Fruit fly (Drosophila melanogaster) whole organism, embryonic: ENCODE measurements around the gene nompC.

Experiments
- Atf3 ChIP-seq: fragments of 200-800 bp; sonication (Bioruptor generic); optimal IDR thresholded peaks from 3 replicates; lab custom pipeline; 2016; ENCODE audit warnings: missing biosample characterization, missing genetic modification characterization
- B-H2 ChIP-seq: fragments of 200-800 bp; sonication (Bioruptor generic); optimal IDR thresholded peaks from 2 replicates; lab custom pipeline; 2018; ENCODE audit warnings: missing biosample characterization, mild to moderate bottlenecking, missing genetic modification characterization
- CG11085 ChIP-seq: fragments of 200-800 bp; sonication (Bioruptor generic); IDR thresholded peaks from 2 replicates; pipeline ENCODE4 v1.3.6; 2022; ENCODE audit warnings: missing biosample characterization, missing genetic modification characterization
- CG11723 ChIP-seq: fragments of 200-800 bp; sonication (Bioruptor generic); optimal IDR thresholded peaks from 2 replicates; lab custom pipeline; 2017; ENCODE audit warnings: missing biosample characterization, mild to moderate bottlenecking, missing genetic modification characterization
- CG13296 ChIP-seq: fragments of 200-800 bp; sonication (Bioruptor generic); optimal IDR thresholded peaks from 3 replicates; lab custom pipeline; 2018; ENCODE audit warnings: missing biosample characterization, mild to moderate bottlenecking, missing genetic modification characterization
- CG13424 ChIP-seq: fragments of 200-800 bp; sonication (Bioruptor generic); optimal IDR thresholded peaks from 2 replicates; lab custom pipeline; 2019; ENCODE audit warnings: missing biosample characterization, mild to moderate bottlenecking, missing genetic modification characterization, moderate library complexity
- CG15269 ChIP-seq: fragments of 200-800 bp; sonication (Bioruptor generic); optimal IDR thresholded peaks from 2 replicates; lab custom pipeline; 2018; ENCODE audit warnings: missing biosample characterization, mild to moderate bottlenecking, missing genetic modification characterization, moderate library complexity
- CG1647 ChIP-seq: fragments of 200-800 bp; sonication (Bioruptor generic); optimal IDR thresholded peaks from 3 replicates; lab custom pipeline; 2016; ENCODE audit warnings: missing biosample characterization, missing genetic modification characterization
- CG16779 ChIP-seq: fragments of 200-800 bp; sonication (Bioruptor generic); IDR thresholded peaks from 2 replicates; pipeline ENCODE4 v1.3.6; 2022; ENCODE audit warnings: missing biosample characterization, missing genetic modification characterization
- CG17186 ChIP-seq: fragments of 200-800 bp; sonication (Bioruptor generic); optimal IDR thresholded peaks from 3 replicates; lab custom pipeline; 2017; ENCODE audit warnings: missing biosample characterization, missing genetic modification reagents, missing genetic modification characterization
- CG17568 ChIP-seq: fragments of 200-800 bp; sonication (Bioruptor generic); optimal IDR thresholded peaks from 2 replicates; lab custom pipeline; 2018; ENCODE audit warnings: missing biosample characterization, mild to moderate bottlenecking, missing genetic modification characterization, moderate library complexity
- CG17912 ChIP-seq: fragments of 200-800 bp; sonication (Bioruptor generic); optimal IDR thresholded peaks from 2 replicates; lab custom pipeline; 2018; ENCODE audit warnings: missing biosample characterization, mild to moderate bottlenecking, missing genetic modification characterization
- CG1792 ChIP-seq: fragments of 200-800 bp; sonication (Bioruptor generic); optimal IDR thresholded peaks from 2 replicates; lab custom pipeline; 2016; ENCODE audit warnings: missing biosample characterization, missing genetic modification characterization
- CG1832 ChIP-seq: fragments of 200-800 bp; sonication (Bioruptor generic); optimal IDR thresholded peaks from 2 replicates; lab custom pipeline; 2017; ENCODE audit warnings: missing biosample characterization, mild to moderate bottlenecking, missing genetic modification characterization, inconsistent platforms
- CG18619 ChIP-seq: fragments of 200-800 bp; sonication (Bioruptor generic); optimal IDR thresholded peaks from 3 replicates; lab custom pipeline; 2017; ENCODE audit warnings: missing biosample characterization, mild to moderate bottlenecking, missing genetic modification characterization
- CG31224 ChIP-seq: fragments of 200-800 bp; sonication (Bioruptor generic); IDR thresholded peaks from 2 replicates; pipeline ENCODE4 v1.3.6; 2022; ENCODE audit warnings: missing biosample characterization, missing genetic modification characterization
- CG3838 ChIP-seq: fragments of 200-800 bp; sonication (Bioruptor generic); optimal IDR thresholded peaks from 3 replicates; lab custom pipeline; 2016; ENCODE audit warnings: missing biosample characterization, missing genetic modification characterization
- CG43689 ChIP-seq: fragments of 200-800 bp; sonication (Bioruptor generic); IDR thresholded peaks from 2 replicates; pipeline ENCODE4 v1.3.6; 2022; ENCODE audit warnings: missing biosample characterization, missing genetic modification characterization
- CG6683 ChIP-seq: fragments of 200-800 bp; sonication (Bioruptor generic); optimal IDR thresholded peaks from 2 replicates; lab custom pipeline; 2017; ENCODE audit warnings: missing biosample characterization, mild to moderate bottlenecking, missing genetic modification characterization, missing genetic modification reagents
- CG6689 ChIP-seq: fragments of 200-800 bp; sonication (Bioruptor generic); IDR thresholded peaks from 2 replicates; pipeline ENCODE4 v1.3.6; 2022; ENCODE audit warnings: missing biosample characterization, missing genetic modification characterization
- CG9437 ChIP-seq: fragments of 200-800 bp; sonication (Bioruptor generic); optimal IDR thresholded peaks from 2 replicates; lab custom pipeline; 2018; ENCODE audit warnings: missing biosample characterization, mild to moderate bottlenecking, missing genetic modification characterization
- CHES-1-like ChIP-seq: fragments of 200-800 bp; sonication (Bioruptor generic); optimal IDR thresholded peaks from 2 replicates; lab custom pipeline; 2016; ENCODE audit warnings: missing biosample characterization, missing genetic modification characterization
- Dbx ChIP-seq: fragments of 200-800 bp; sonication (Bioruptor generic); IDR thresholded peaks from 3 replicates; pipeline ENCODE4 v1.3.6; 2022; ENCODE audit warnings: missing biosample characterization, missing genetic modification characterization
- Elba2 ChIP-seq: fragments of 200-800 bp; sonication (Bioruptor generic); optimal IDR thresholded peaks from 3 replicates; lab custom pipeline; 2016; ENCODE audit warnings: missing biosample characterization, missing genetic modification characterization
- HLH4C ChIP-seq: fragments of 200-800 bp; sonication (Bioruptor generic); IDR thresholded peaks from 3 replicates; pipeline ENCODE4 v1.3.6; 2022; ENCODE audit warnings: missing biosample characterization, missing genetic modification characterization; ENCODE audit not compliant: partially characterized antibody
- Hand ChIP-seq: fragments of 200-800 bp; sonication (Bioruptor generic); optimal IDR thresholded peaks from 2 replicates; lab custom pipeline; 2017; ENCODE audit warnings: mild to moderate bottlenecking, missing biosample characterization, missing genetic modification reagents, missing genetic modification characterization
- Hr78 ChIP-seq, 2 experiments: fragments of 200-800 bp in 1 of 2; fragments of >200 bp in 1 of 2; sonication (Bioruptor generic) in 1 of 2; optimal IDR thresholded peaks; 2 replicates each; lab custom pipeline; 2017 to 2019; ENCODE audit warnings: missing biosample characterization in 2 of 2, missing genetic modification characterization in 2 of 2, mild to moderate bottlenecking in 1 of 2, moderate library complexity in 1 of 2
- Jarid2 ChIP-seq: fragments of 200-800 bp; sonication (Bioruptor generic); optimal IDR thresholded peaks from 3 replicates; lab custom pipeline; 2017; ENCODE audit warnings: mild to moderate bottlenecking, missing biosample characterization, missing genetic modification reagents, missing genetic modification characterization
- Lpt ChIP-seq: fragments of >200 bp; optimal IDR thresholded peaks from 2 replicates; lab custom pipeline; 2018; ENCODE audit warnings: missing biosample characterization, missing genetic modification characterization
- MESR4 ChIP-seq: fragments of 200-800 bp; sonication (Bioruptor generic); optimal IDR thresholded peaks from 2 replicates; lab custom pipeline; 2018; ENCODE audit warnings: missing biosample characterization, mild to moderate bottlenecking, missing genetic modification characterization, moderate library complexity
- NC2α ChIP-seq: fragments of 200-800 bp; sonication (Bioruptor generic); optimal IDR thresholded peaks from 2 replicates; lab custom pipeline; 2016; ENCODE audit warnings: missing biosample characterization, missing genetic modification characterization
- Sox100B ChIP-seq: fragments of 200-800 bp; sonication (Bioruptor generic); optimal IDR thresholded peaks from 3 replicates; lab custom pipeline; 2018; ENCODE audit warnings: missing biosample characterization, mild to moderate bottlenecking, missing genetic modification characterization
- TFAM ChIP-seq: fragments of 200-800 bp; sonication (Bioruptor generic); optimal IDR thresholded peaks from 2 replicates; lab custom pipeline; 2017; ENCODE audit warnings: missing biosample characterization, missing genetic modification characterization, inconsistent platforms
- Xbp1 ChIP-seq: fragments of 200-800 bp; sonication (Bioruptor generic); optimal IDR thresholded peaks from 3 replicates; lab custom pipeline; 2016; ENCODE audit warnings: missing biosample characterization, mild to moderate bottlenecking, missing genetic modification characterization
- ac ChIP-seq: fragments of 200-800 bp; sonication (Bioruptor generic); optimal IDR thresholded peaks from 3 replicates; lab custom pipeline; 2017; ENCODE audit warnings: missing biosample characterization, mild to moderate bottlenecking, missing genetic modification characterization
- az2 ChIP-seq: fragments of 200-800 bp; sonication (Bioruptor generic); optimal IDR thresholded peaks from 3 replicates; lab custom pipeline; 2016; ENCODE audit warnings: missing biosample characterization, missing genetic modification characterization
- bbx ChIP-seq: fragments of 200-800 bp; sonication (Bioruptor generic); IDR thresholded peaks from 2 replicates; pipeline ENCODE4 v1.3.6; 2022; ENCODE audit warnings: missing biosample characterization, missing genetic modification characterization; ENCODE audit not compliant: partially characterized antibody
- br ChIP-seq: fragments of >200 bp; optimal IDR thresholded peaks from 2 replicates; lab custom pipeline; 2017
- cas ChIP-seq: fragments of 200-800 bp; sonication (Bioruptor generic); IDR thresholded peaks from 2 replicates; pipeline ENCODE4 v1.3.6; 2022; ENCODE audit warnings: missing biosample characterization, missing genetic modification characterization
- chm ChIP-seq: fragments of 200-800 bp; sonication (Bioruptor generic); IDR thresholded peaks from 2 replicates; pipeline ENCODE4 v1.3.6; 2022; ENCODE audit warnings: missing biosample characterization, missing genetic modification characterization
- gro ChIP-seq: fragments of 200-800 bp; sonication (Bioruptor generic); optimal IDR thresholded peaks from 2 replicates; lab custom pipeline; 2016; ENCODE audit warnings: missing biosample characterization, missing genetic modification characterization
- klu ChIP-seq: fragments of 200-800 bp; sonication (Bioruptor generic); IDR thresholded peaks from 2 replicates; pipeline ENCODE4 v1.3.6; 2022; ENCODE audit warnings: missing biosample characterization, missing genetic modification characterization
- otp ChIP-seq: fragments of 200-800 bp; sonication (Bioruptor generic); IDR thresholded peaks from 3 replicates; pipeline ENCODE4, ENCODE4 v1.3.6; 2022; ENCODE audit warnings: missing biosample characterization, missing genetic modification characterization
- prd ChIP-seq, 3 experiments: fragments of >200 bp in 2 of 3; fragments of 200-800 bp in 1 of 3; sonication (Bioruptor generic) in 1 of 3; optimal IDR thresholded peaks in 2 of 3; IDR thresholded peaks in 1 of 3; 2 replicates in 2 of 3; 3 replicates in 1 of 3; pipeline versions ENCODE4 v1.3.6 to Lab custom; 2017 to 2022; ENCODE audit warnings: missing biosample characterization in 1 of 3, missing genetic modification characterization in 1 of 3
- sens-2 ChIP-seq: fragments of 200-800 bp; sonication (Bioruptor generic); IDR thresholded peaks from 2 replicates; pipeline ENCODE4 v1.3.6; 2022; ENCODE audit warnings: missing biosample characterization, missing genetic modification characterization
- shn ChIP-seq: fragments of 200-800 bp; sonication (Bioruptor generic); optimal IDR thresholded peaks from 3 replicates; lab custom pipeline; 2016; ENCODE audit warnings: missing biosample characterization, missing genetic modification characterization
- slp2 ChIP-seq: fragments of 200-800 bp; sonication (Bioruptor generic); optimal IDR thresholded peaks from 2 replicates; lab custom pipeline; 2016; ENCODE audit warnings: missing biosample characterization, missing genetic modification characterization
- stc ChIP-seq: fragments of 200-800 bp; sonication (Bioruptor generic); IDR thresholded peaks from 2 replicates; pipeline ENCODE4 v1.3.6; 2022; ENCODE audit warnings: missing biosample characterization, missing genetic modification characterization
- trh ChIP-seq: fragments of 200-800 bp; sonication (Bioruptor generic); optimal IDR thresholded peaks from 2 replicates; lab custom pipeline; 2016; ENCODE audit warnings: missing biosample characterization, missing genetic modification characterization
- ttk ChIP-seq: fragments of 200-800 bp; sonication (Bioruptor generic); IDR thresholded peaks from 2 replicates; pipeline ENCODE4 v2.1.2; 2022; ENCODE audit warnings: missing biosample characterization, missing genetic modification characterization
- vnd ChIP-seq: fragments of 200-800 bp; sonication (Bioruptor generic); IDR thresholded peaks from 3 replicates; pipeline ENCODE4 v1.3.6; 2022; ENCODE audit warnings: missing biosample characterization, missing genetic modification characterization; ENCODE audit not compliant: partially characterized antibody
- yki ChIP-seq: fragments of >200 bp; optimal IDR thresholded peaks from 3 replicates; lab custom pipeline; 2018

The nompC gene

dm6 chr2L:5378829-5379228 is 32.8 kb downstream of the nompC start (continued):
- TF ChIP-seq Sox100B (GFP tag; lab: Kevin White, UChicago) (no peak), CG17186 (GFP tag; lab: Kevin White, UChicago) (no peak), CG11723 (GFP tag; lab: Kevin White, UChicago) (no peak), Lpt (GFP tag; lab: Kevin White, UChicago) (no peak), br (lab: Kevin White, UChicago) (no peak), gro (GFP tag; lab: Kevin White, UChicago) (no peak), chm (no peak; the same call in 1 of the 2 replicates), HLH4C (GFP tag; lab: Robert Waterston, UW) (no peak), CG15269 (no peak), trh (GFP tag; lab: Kevin White, UChicago) (no peak), otp (GFP tag; lab: Robert Waterston, UW) (no peak), vnd (GFP tag; lab: Robert Waterston, UW) (no peak), Dbx (no peak), shn (GFP tag; lab: Kevin White, UChicago) (no peak), B-H2 (GFP tag; lab: Kevin White, UChicago) (no peak), CG1647 (no peak), yki (lab: Kevin White, UChicago) (no peak), CG13296 (GFP tag; lab: Kevin White, UChicago) (no peak), sens-2 (no peak), Jarid2 (no peak), CG11085 (no peak), prd (optimal IDR thresholded peaks at IDR 0.05; lab: Kevin White, UChicago) (no peak), prd (GFP tag; IDR thresholded peaks at IDR 0.05; lab: Robert Waterston, UW) (peak; percentile 29; the same call in 1 of the 3 replicates), az2 (peak; percentile 5), CG31224 (GFP tag; lab: Robert Waterston, UW) (no peak), stc (GFP tag; lab: Robert Waterston, UW) (no peak), ac (GFP tag; lab: Kevin White, UChicago) (no peak), ttk (GFP tag; lab: Robert Waterston, UW) (no peak), slp2 (GFP tag; lab: Kevin White, UChicago) (no peak), NC2α (GFP tag; lab: Kevin White, UChicago) (no peak), CG6689 (GFP tag; lab: Robert Waterston, UW) (peak; percentile 44; the same call in 1 of the 2 replicates), TFAM (GFP tag; lab: Kevin White, UChicago) (no peak), CG3838 (GFP tag; lab: Kevin White, UChicago) (no peak), cas (GFP tag; lab: Robert Waterston, UW) (no peak), Hand (GFP tag; lab: Kevin White, UChicago) (no peak), CG17568 (no peak), Xbp1 (no peak), klu (GFP tag; lab: Robert Waterston, UW) (no peak), Elba2 (GFP tag; lab: Kevin White, UChicago) (no peak), CG18619 (GFP tag; lab: Kevin White, UChicago) (no peak), MESR4 (GFP tag; lab: Kevin White, UChicago) (no peak), bbx (GFP tag; lab: Robert Waterston, UW) (no peak), CG43689 (no peak), CG17912 (no peak), Hr78 (GFP tag; optimal IDR thresholded peaks at IDR 0.05; lab: Kevin White, UChicago) (peak in 1 of 2 experiments; percentile 23), CG1792 (GFP tag; lab: Kevin White, UChicago) (no peak), Atf3 (GFP tag; lab: Kevin White, UChicago) (no peak), CG1832 (no peak), CG16779 (no peak), CG9437 (GFP tag; lab: Kevin White, UChicago) (no peak), CG13424 (no peak), CG6683 (no peak), CHES-1-like (no peak)
